Worm (Caenorhabditis elegans) whole organism, young adult: ENCODE data around the gene F18E3.13.

ENCODE experiments used
- B0019.2 ChIP-seq: fragments of 200-800 bp; sonication (Bioruptor generic); conservative IDR thresholded peaks from 2 replicates; pipeline ENCODE4 v1.3.6; 2022; ENCODE audit warnings: missing genetic modification reagents, missing genetic modification characterization, missing compliant biosample characterization
- C06A6.2 ChIP-seq: fragments of 200-800 bp; sonication (Bioruptor generic); conservative IDR thresholded peaks from 2 replicates; pipeline ENCODE4 v1.3.6; 2022; ENCODE audit warnings: missing genetic modification characterization, missing compliant biosample characterization
- C17E4.6 ChIP-seq: fragments of 200-800 bp; sonication (Bioruptor generic); IDR thresholded peaks from 2 replicates; pipeline ENCODE4 v1.3.6; 2022; ENCODE audit warnings: missing genetic modification reagents, missing genetic modification characterization, missing compliant biosample characterization
- D2030.7 ChIP-seq: fragments of 200-800 bp; sonication (Bioruptor generic); IDR thresholded peaks from 2 replicates; pipeline ENCODE4 v1.3.6; 2022; ENCODE audit warnings: missing genetic modification reagents, missing genetic modification characterization, missing compliant biosample characterization
- F23B12.7 ChIP-seq: sonication (generic microtip); optimal IDR thresholded peaks from 2 replicates; lab custom pipeline; 2017; ENCODE audit warnings: missing genetic modification characterization, mild to moderate bottlenecking, missing compliant biosample characterization, antibody characterized with exemption, moderate library complexity; ENCODE audit not compliant: insufficient read depth
- F33H1.4 ChIP-seq: fragments of 200-800 bp; sonication (Bioruptor generic); IDR thresholded peaks from 2 replicates; pipeline ENCODE4 v1.3.6; 2022; ENCODE audit warnings: missing genetic modification reagents, missing genetic modification characterization, missing compliant biosample characterization
- F37B4.10 ChIP-seq: fragments of 200-800 bp; sonication (Bioruptor generic); IDR thresholded peaks from 2 replicates; pipeline ENCODE4 v1.3.6; 2022; ENCODE audit warnings: missing genetic modification characterization, missing compliant biosample characterization
- F57C9.4 ChIP-seq: sonication (generic microtip); optimal IDR thresholded peaks from 2 replicates; lab custom pipeline; 2017; ENCODE audit warnings: mild to moderate bottlenecking, missing genetic modification characterization, missing compliant biosample characterization
- T26A5.8 ChIP-seq: sonication (generic microtip); optimal IDR thresholded peaks from 2 replicates; lab custom pipeline; 2016; ENCODE audit warnings: missing genetic modification characterization, missing compliant biosample characterization
- Y53F4B.3 ChIP-seq: fragments of 200-800 bp; sonication (Bioruptor generic); IDR thresholded peaks from 2 replicates; pipeline ENCODE4 v1.3.6; 2022; ENCODE audit warnings: missing genetic modification reagents, missing genetic modification characterization, missing compliant biosample characterization
- Y56A3A.18 ChIP-seq: fragments of 200-800 bp; sonication (Bioruptor generic); IDR thresholded peaks from 2 replicates; pipeline ENCODE4 v1.3.6; 2022; ENCODE audit warnings: missing genetic modification reagents, missing genetic modification characterization, missing compliant biosample characterization
- Y67H2A.10 ChIP-seq: fragments of 200-800 bp; sonication (Bioruptor generic); conservative IDR thresholded peaks from 2 replicates; pipeline ENCODE4 v1.3.6; 2022; ENCODE audit warnings: missing genetic modification reagents, missing genetic modification characterization, missing compliant biosample characterization
- Y95B8A.8 ChIP-seq: fragments of 200-800 bp; sonication (Bioruptor generic); IDR thresholded peaks from 2 replicates; pipeline ENCODE4 v1.3.6; 2022; ENCODE audit warnings: missing genetic modification reagents, missing genetic modification characterization, missing compliant biosample characterization
- ZK185.1 ChIP-seq: sonication (generic microtip); optimal IDR thresholded peaks from 2 replicates; lab custom pipeline; 2016; ENCODE audit warnings: mild to moderate bottlenecking, missing genetic modification characterization, missing compliant biosample characterization; ENCODE audit not compliant: poor library complexity, severe bottlenecking
- atf-7 ChIP-seq: sonication (generic microtip); optimal IDR thresholded peaks from 2 replicates; lab custom pipeline; 2017; ENCODE audit warnings: mild to moderate bottlenecking, missing genetic modification characterization, missing compliant biosample characterization
- athp-1 ChIP-seq: sonication (generic microtip); optimal IDR thresholded peaks from 2 replicates; lab custom pipeline; 2017; ENCODE audit warnings: mild to moderate bottlenecking, missing genetic modification characterization, missing compliant biosample characterization
- ccch-3 ChIP-seq: fragments of 200-800 bp; sonication (Bioruptor generic); optimal IDR thresholded peaks from 2 replicates; lab custom pipeline; 2018; ENCODE audit warnings: mild to moderate bottlenecking, missing genetic modification characterization, missing compliant biosample characterization
- cebp-2 ChIP-seq: fragments of 200-800 bp; sonication (Bioruptor generic); IDR thresholded peaks from 2 replicates; pipeline ENCODE4 v1.3.6; 2022; ENCODE audit warnings: missing genetic modification characterization, missing compliant biosample characterization
- ceh-40 ChIP-seq: fragments of 200-800 bp; sonication (Bioruptor generic); IDR thresholded peaks from 2 replicates; pipeline ENCODE4 v1.3.6; 2022; ENCODE audit warnings: missing genetic modification characterization, missing compliant biosample characterization
- dpff-1 ChIP-seq: sonication (generic microtip); optimal IDR thresholded peaks from 2 replicates; lab custom pipeline; 2017; ENCODE audit warnings: mild to moderate bottlenecking, missing genetic modification characterization, missing compliant biosample characterization
- dpl-1 ChIP-seq: fragments of 150-350 bp; optimal IDR thresholded peaks from 2 replicates; lab custom pipeline; 2014; ENCODE audit warnings: missing biosample characterization, missing genetic modification reagents, missing genetic modification characterization
- ets-4 ChIP-seq: fragments of 200-800 bp; sonication (Bioruptor generic); optimal IDR thresholded peaks from 2 replicates; lab custom pipeline; 2018; ENCODE audit warnings: mild to moderate bottlenecking, missing genetic modification characterization, missing compliant biosample characterization
- fkh-3 ChIP-seq: sonication (generic microtip); optimal IDR thresholded peaks from 2 replicates; lab custom pipeline; 2016; ENCODE audit warnings: mild to moderate bottlenecking, missing genetic modification characterization, missing compliant biosample characterization
- gei-17 ChIP-seq: fragments of 200-800 bp; sonication (Bioruptor generic); optimal IDR thresholded peaks from 2 replicates; lab custom pipeline; 2018; ENCODE audit warnings: mild to moderate bottlenecking, missing genetic modification characterization, missing compliant biosample characterization
- hlh-26 ChIP-seq: fragments of 200-800 bp; sonication (Bioruptor generic); conservative IDR thresholded peaks from 2 replicates; pipeline ENCODE4 v1.3.6; 2022; ENCODE audit warnings: missing genetic modification reagents, missing genetic modification characterization, missing compliant biosample characterization
- hmg-1.2 ChIP-seq: fragments of 200-800 bp; sonication (Bioruptor generic); IDR thresholded peaks from 2 replicates; pipeline ENCODE4 v1.3.6; 2022; ENCODE audit warnings: missing genetic modification reagents, missing genetic modification characterization, missing compliant biosample characterization
- let-526 ChIP-seq: fragments of 200-800 bp; sonication (Bioruptor generic); IDR thresholded peaks from 2 replicates; pipeline ENCODE4 v1.3.6; 2022; ENCODE audit warnings: missing genetic modification reagents, missing genetic modification characterization, missing compliant biosample characterization
- lsl-1 ChIP-seq: fragments of 200-800 bp; sonication (Bioruptor generic); optimal IDR thresholded peaks from 2 replicates; lab custom pipeline; 2018; ENCODE audit warnings: mild to moderate bottlenecking, missing genetic modification characterization, moderate library complexity, missing compliant biosample characterization
- madf-8 ChIP-seq: fragments of 200-800 bp; sonication (Bioruptor generic); conservative IDR thresholded peaks from 2 replicates; pipeline ENCODE4 v1.3.6; 2022; ENCODE audit warnings: missing genetic modification reagents, missing genetic modification characterization, missing compliant biosample characterization
- nfya-2 ChIP-seq: fragments of 200-800 bp; sonication (Bioruptor generic); IDR thresholded peaks from 2 replicates; pipeline ENCODE4 v1.3.6; 2022; ENCODE audit warnings: missing genetic modification reagents, missing genetic modification characterization, missing compliant biosample characterization
- nfyb-1 ChIP-seq: fragments of 200-800 bp; sonication (Bioruptor generic); IDR thresholded peaks from 2 replicates; pipeline ENCODE4 v1.3.6; 2022; ENCODE audit warnings: missing genetic modification reagents, missing genetic modification characterization, missing compliant biosample characterization
- nhr-90 ChIP-seq: sonication (generic microtip); optimal IDR thresholded peaks from 2 replicates; lab custom pipeline; 2016; ENCODE audit warnings: missing genotype, mild to moderate bottlenecking, missing genetic modification characterization, missing compliant biosample characterization
- pbrm-1 ChIP-seq: fragments of 200-800 bp; sonication (Bioruptor generic); IDR thresholded peaks from 2 replicates; pipeline ENCODE4 v1.3.6; 2022; ENCODE audit warnings: missing genetic modification reagents, missing genetic modification characterization, missing compliant biosample characterization
- repo-1 ChIP-seq: sonication (generic microtip); optimal IDR thresholded peaks from 2 replicates; lab custom pipeline; 2017; ENCODE audit warnings: mild to moderate bottlenecking, missing genetic modification characterization, missing compliant biosample characterization
- sdz-38 ChIP-seq: sonication (generic microtip); optimal IDR thresholded peaks from 2 replicates; lab custom pipeline; 2016; ENCODE audit warnings: missing genotype, missing genetic modification characterization, missing compliant biosample characterization
- snpc-1.3 ChIP-seq: sonication (generic microtip); optimal IDR thresholded peaks from 2 replicates; lab custom pipeline; 2017; ENCODE audit warnings: missing genetic modification characterization, mild to moderate bottlenecking, missing compliant biosample characterization, antibody characterized with exemption, moderate library complexity, missing genotype, missing genetic modification reagents; ENCODE audit not compliant: insufficient read depth
- snpc-4 ChIP-seq, 5 experiments: fragments of 150-350 bp in 1 of 5; sonication (generic microtip) in 4 of 5; optimal IDR thresholded peaks; 2 replicates each; lab custom pipeline; 2014 to 2018; ENCODE audit warnings: missing genetic modification characterization in 5 of 5, missing biosample characterization in 3 of 5, antibody characterized with exemption in 2 of 5, mild to moderate bottlenecking in 2 of 5, missing compliant biosample characterization in 2 of 5, missing genotype in 2 of 5, moderate library complexity in 2 of 5, missing genetic modification reagents in 1 of 5
- tbp1 ChIP-seq: fragments of 200-800 bp; sonication (Bioruptor generic); optimal IDR thresholded peaks from 2 replicates; lab custom pipeline; 2018; ENCODE audit warnings: mild to moderate bottlenecking, missing genetic modification characterization, missing compliant biosample characterization
- tlf-1 ChIP-seq: fragments of 200-800 bp; sonication (Bioruptor generic); optimal IDR thresholded peaks from 2 replicates; lab custom pipeline; 2018; ENCODE audit warnings: mild to moderate bottlenecking, missing genetic modification characterization, missing compliant biosample characterization
- unc-130 ChIP-seq: sonication (generic microtip); optimal IDR thresholded peaks from 2 replicates; lab custom pipeline; 2016; ENCODE audit warnings: missing genetic modification reagents, missing genetic modification characterization, missing compliant biosample characterization
- xnd-1 ChIP-seq: sonication (generic microtip); optimal IDR thresholded peaks from 2 replicates; lab custom pipeline; 2016; ENCODE audit warnings: missing genotype, missing genetic modification reagents, missing genetic modification characterization, missing compliant biosample characterization
- zim-3 ChIP-seq: sonication (generic microtip); optimal IDR thresholded peaks from 2 replicates; lab custom pipeline; 2017; ENCODE audit warnings: mild to moderate bottlenecking, missing genetic modification characterization, moderate library complexity, missing compliant biosample characterization
- ztf-22 ChIP-seq: fragments of 200-800 bp; sonication (Bioruptor generic); optimal IDR thresholded peaks from 2 replicates; lab custom pipeline; 2018; ENCODE audit warnings: mild to moderate bottlenecking, missing genetic modification characterization, moderate library complexity, missing compliant biosample characterization
- ztf-25 ChIP-seq: fragments of 200-800 bp; sonication (Bioruptor generic); IDR thresholded peaks from 2 replicates; pipeline ENCODE4 v1.3.6; 2022; ENCODE audit warnings: missing genetic modification reagents, missing genetic modification characterization, missing compliant biosample characterization
- ztf-26 ChIP-seq: sonication (generic microtip); optimal IDR thresholded peaks from 2 replicates; lab custom pipeline; 2017; ENCODE audit warnings: missing genetic modification characterization, missing compliant biosample characterization
- ztf-28 ChIP-seq: fragments of 200-800 bp; sonication (Bioruptor generic); IDR thresholded peaks from 2 replicates; pipeline ENCODE4 v1.3.6; 2022; ENCODE audit warnings: missing genetic modification reagents, missing genetic modification characterization, missing compliant biosample characterization
- ztf-3 ChIP-seq: fragments of 200-800 bp; sonication (Bioruptor generic); optimal IDR thresholded peaks from 2 replicates; lab custom pipeline; 2018; ENCODE audit warnings: mild to moderate bottlenecking, missing genetic modification characterization, missing compliant biosample characterization

F18E3.13 gene

DNA sequence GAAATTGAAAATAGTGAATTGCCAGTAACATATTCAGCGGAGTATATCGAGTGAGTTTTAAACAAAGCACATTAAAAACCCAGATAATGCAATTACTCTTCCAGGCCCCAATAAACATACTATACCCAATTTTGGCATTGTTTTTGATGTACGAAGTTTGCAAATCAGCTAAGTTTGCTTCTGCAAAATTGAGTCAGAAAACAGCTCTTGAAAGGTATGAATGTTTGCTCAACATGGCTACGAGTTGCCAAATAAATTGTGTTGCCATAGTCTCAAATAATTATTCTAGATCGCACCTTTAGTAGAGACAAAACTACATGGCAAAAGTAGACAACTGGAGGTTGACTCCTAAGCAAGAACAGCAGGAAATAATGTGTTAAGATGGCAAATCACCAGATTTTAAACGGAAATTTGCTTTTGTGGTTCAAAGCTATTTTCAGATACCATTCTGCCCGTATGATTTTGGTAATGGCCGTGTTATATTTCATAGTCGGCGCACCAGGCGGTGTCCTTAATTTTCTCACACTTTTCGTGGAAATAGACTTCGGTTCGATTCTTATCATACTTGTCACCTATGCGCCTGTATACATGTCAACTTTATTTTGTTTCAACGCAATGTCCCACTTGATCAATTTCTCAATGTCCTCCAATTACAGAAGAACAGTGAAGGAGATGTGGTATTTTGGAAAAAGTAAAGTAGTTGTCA lies 16.6 kb downstream of the F18E3.13 start (continued):
- TF ChIP-seq snpc-4 (GFP tag; optimal IDR thresholded peaks at IDR 0.05; lab: Kevin White, UChicago) = no peak
- TF ChIP-seq snpc-4 (tag; optimal IDR thresholded peaks at IDR 0.05; lab: Kevin White, UChicago) = no peak
- TF ChIP-seq F37B4.10 (GFP tag; lab: Robert Waterston, UW) = no peak
- TF ChIP-seq nfyb-1 (GFP tag; lab: Robert Waterston, UW) = peak; percentile 79
- peak; percentile 39 for TF ChIP-seq atf-7 (tag; lab: Kevin White, UChicago)
- no peak for TF ChIP-seq T26A5.8 (tag; lab: Kevin White, UChicago)
- TF ChIP-seq ceh-40 = 0 out of 2 replicates have a peak, but pooled peaks have one; percentile 6
- TF ChIP-seq tlf-1 = peak; percentile 53
- TF ChIP-seq ccch-3 (GFP tag; lab: Kevin White, UChicago) = no peak
- TF ChIP-seq ztf-26 (tag; lab: Kevin White, UChicago) = peak; percentile 40
- no peak for TF ChIP-seq F23B12.7
- peak; percentile 22 for TF ChIP-seq ztf-3 (GFP tag; lab: Kevin White, UChicago)
- TF ChIP-seq D2030.7 = no peak
- peak; percentile 64; the same call in 1 of the 2 replicates for TF ChIP-seq pbrm-1 (GFP tag; lab: Robert Waterston, UW)
- peak; percentile 1 for TF ChIP-seq fkh-3 (tag; lab: Kevin White, UChicago)
- no peak for TF ChIP-seq let-526
- no peak for TF ChIP-seq xnd-1 (tag; lab: Kevin White, UChicago)
- TF ChIP-seq tbp1 (GFP tag; lab: Kevin White, UChicago) = peak; percentile 38
- TF ChIP-seq nhr-90 (tag; lab: Kevin White, UChicago) = peak; percentile 66
- TF ChIP-seq dpl-1 = no peak
- no peak for TF ChIP-seq sdz-38
- peak; percentile 65 for TF ChIP-seq zim-3 (tag; lab: Kevin White, UChicago)
- TF ChIP-seq ztf-25 (GFP tag; lab: Robert Waterston, UW) = no peak
- no peak for TF ChIP-seq B0019.2 (GFP tag; lab: Robert Waterston, UW)
- TF ChIP-seq ets-4 (GFP tag; lab: Kevin White, UChicago) = peak; percentile 63
- TF ChIP-seq snpc-1.3 = no peak
- peak; percentile 18; the same call in 1 of the 2 replicates for TF ChIP-seq hmg-1.2
- no peak for TF ChIP-seq madf-8 (GFP tag; lab: Robert Waterston, UW)
- peak; percentile 63; the same call in 1 of the 2 replicates for TF ChIP-seq Y95B8A.8
- no peak for TF ChIP-seq C17E4.6
- TF ChIP-seq cebp-2 (GFP tag; lab: Robert Waterston, UW) = no peak
- no peak for TF ChIP-seq hlh-26 (GFP tag; lab: Robert Waterston, UW)
- no peak for TF ChIP-seq Y53F4B.3
- peak; percentile 59 for TF ChIP-seq C06A6.2 (GFP tag; lab: Robert Waterston, UW)
- 0 out of 2 replicates have a peak, but pooled peaks have one; percentile 38 for TF ChIP-seq nfya-2 (GFP tag; lab: Robert Waterston, UW)
- no peak for TF ChIP-seq lsl-1 (GFP tag; lab: Kevin White, UChicago)
- no peak for TF ChIP-seq dpff-1 (tag; lab: Kevin White, UChicago)
- TF ChIP-seq Y56A3A.18 (GFP tag; lab: Robert Waterston, UW) = peak; percentile 56
- no peak for TF ChIP-seq F33H1.4 (GFP tag; lab: Robert Waterston, UW)
- TF ChIP-seq ztf-28 (GFP tag; lab: Robert Waterston, UW) = no peak
- peak; percentile 46 for TF ChIP-seq athp-1 (tag; lab: Kevin White, UChicago)
- no peak for TF ChIP-seq Y67H2A.10 (GFP tag; lab: Robert Waterston, UW)
- no peak for TF ChIP-seq unc-130 (GFP tag; lab: Kevin White, UChicago)
- no peak for TF ChIP-seq gei-17 (GFP tag; lab: Kevin White, UChicago)
- TF ChIP-seq ZK185.1 = peak; percentile 17
- peak; percentile 50 for TF ChIP-seq F57C9.4
- TF ChIP-seq ztf-22 = peak; percentile 63
- TF ChIP-seq repo-1 = peak; percentile 78
